Fruit fly (Drosophila melanogaster): ENCODE results near the gene beg.
A peak's percentile ranks its signal among the peaks of the same experiment; 100 is the strongest.

beg gene

dm6 chr3L:17004765-17005414 lies 30.6 kb upstream of the beg start:
- TF ChIP-seq CG8478 (optimal IDR thresholded peaks at IDR 0.05) (no peak), psq (optimal IDR thresholded peaks at IDR 0.05) (no peak), pan (optimal IDR thresholded peaks at IDR 0.05) (no peak), usp (GFP tag; optimal IDR thresholded peaks at IDR 0.05) (no peak), EcR (GFP tag; optimal IDR thresholded peaks at IDR 0.05) (no peak), Dll (optimal IDR thresholded peaks at IDR 0.05) (no peak)

DNA sequence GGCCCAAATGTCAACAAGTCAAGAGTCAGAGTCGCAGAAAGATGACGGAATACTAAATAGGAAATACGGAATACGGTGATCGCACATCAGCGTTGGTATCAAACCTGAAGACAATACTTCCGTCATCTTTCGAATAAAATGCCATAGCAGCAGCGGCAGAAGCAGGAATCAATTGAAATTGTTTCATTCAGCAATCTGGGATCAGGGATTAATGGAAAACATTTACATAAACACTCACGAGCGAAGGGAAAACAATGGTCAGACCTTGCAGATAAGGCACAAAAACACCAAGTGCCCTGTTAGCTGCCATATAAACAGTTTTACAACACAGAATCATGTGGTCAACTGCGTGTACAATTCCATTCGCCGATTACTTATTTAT lies 30.1 kb upstream of the beg start:
- TF ChIP-seq CG8478 (optimal IDR thresholded peaks at IDR 0.05) (no peak), Dll (optimal IDR thresholded peaks at IDR 0.05) (no peak), pan (optimal IDR thresholded peaks at IDR 0.05) (no peak)

DNA sequence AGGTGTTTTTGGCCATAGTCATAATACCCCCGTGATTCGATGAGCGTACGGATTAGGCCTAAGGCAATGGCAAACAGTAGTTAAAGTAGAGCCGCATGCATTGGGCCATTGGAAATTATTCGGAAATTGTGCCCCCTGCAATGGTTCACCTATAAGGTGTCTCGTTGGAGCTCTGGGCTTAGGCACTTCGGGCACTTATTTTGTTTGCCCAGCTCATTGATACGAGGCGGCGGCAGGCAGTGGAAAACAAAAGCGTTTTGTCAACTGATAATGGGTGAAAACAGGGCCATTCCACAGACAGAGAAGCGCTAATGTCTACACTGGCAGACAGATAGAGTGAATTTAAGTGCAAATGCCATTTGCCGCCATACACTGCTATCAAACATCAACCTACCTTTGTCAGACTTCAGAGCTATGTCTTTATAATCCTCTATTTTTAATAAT lies 29.2 kb upstream of the beg start:
- TF ChIP-seq CG8478 (optimal IDR thresholded peaks at IDR 0.05) (no peak), psq (optimal IDR thresholded peaks at IDR 0.05) (no peak), EcR (GFP tag; optimal IDR thresholded peaks at IDR 0.05) (no peak), pan (optimal IDR thresholded peaks at IDR 0.05) (no peak), usp (GFP tag; optimal IDR thresholded peaks at IDR 0.05) (no peak), Dll (optimal IDR thresholded peaks at IDR 0.05) (no peak)

dm6 chr3L:17007041-17007471 lies 28.4 kb upstream of the beg start:
- TF ChIP-seq Dll (optimal IDR thresholded peaks at IDR 0.05) (no peak), pan (optimal IDR thresholded peaks at IDR 0.05) (no peak), EcR (GFP tag; optimal IDR thresholded peaks at IDR 0.05) (no peak), CG8478 (optimal IDR thresholded peaks at IDR 0.05) (no peak), usp (GFP tag; optimal IDR thresholded peaks at IDR 0.05) (no peak), psq (optimal IDR thresholded peaks at IDR 0.05) (no peak)

- TF ChIP-seq usp (GFP tag; optimal IDR thresholded peaks at IDR 0.05) (no peak), psq (optimal IDR thresholded peaks at IDR 0.05) (no peak)
These were observed 28.0 kb upstream of the beg start for dm6 chr3L:17007496-17007895.

DNA sequence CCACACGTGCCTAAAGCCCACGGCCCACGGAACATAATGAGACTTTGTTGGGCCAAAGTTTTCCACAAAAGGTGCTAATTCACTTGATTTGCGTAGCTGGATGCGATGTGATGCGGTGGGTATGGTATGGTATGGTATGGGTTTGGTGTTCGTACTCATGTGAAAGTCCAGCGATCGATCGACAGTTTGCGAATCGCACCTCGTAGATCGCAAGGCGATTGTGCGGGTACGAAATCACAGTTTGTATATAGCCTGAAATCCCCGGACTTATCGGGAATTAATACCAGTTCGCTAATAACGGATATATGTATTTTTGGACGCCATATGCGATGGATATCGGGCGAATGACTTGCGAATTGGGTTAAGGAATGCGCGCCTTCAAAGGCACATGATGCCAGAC lies 27.5 kb upstream of the beg start:
- TF ChIP-seq pan (optimal IDR thresholded peaks at IDR 0.05) (no peak), usp (GFP tag; optimal IDR thresholded peaks at IDR 0.05) (no peak), psq (optimal IDR thresholded peaks at IDR 0.05) (no peak), CG8478 (optimal IDR thresholded peaks at IDR 0.05) (no peak), EcR (GFP tag; optimal IDR thresholded peaks at IDR 0.05) (no peak), Dll (optimal IDR thresholded peaks at IDR 0.05) (no peak)

DNA sequence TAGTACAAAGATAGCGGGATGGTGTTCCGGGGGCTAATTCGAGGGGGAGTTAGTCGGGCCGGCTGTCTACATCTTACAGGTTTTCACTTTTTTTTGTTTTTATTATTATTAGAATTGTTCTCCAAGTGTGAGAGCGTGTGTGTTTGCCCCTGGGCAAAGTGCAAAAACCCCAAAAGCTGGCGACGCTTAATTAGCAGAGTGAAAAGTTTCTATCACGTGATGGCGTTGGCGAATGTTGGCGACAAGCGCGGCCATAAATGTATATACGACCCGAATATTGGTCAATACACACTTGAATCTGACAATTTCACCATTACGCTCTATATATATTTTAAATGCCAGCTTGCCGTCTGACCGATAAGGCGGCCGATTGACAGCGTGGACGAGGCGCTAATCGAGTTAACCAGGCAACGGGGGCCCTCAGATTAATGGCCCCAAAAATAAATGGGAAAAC lies 26.5 kb upstream of the beg start:
- no peak for TF ChIP-seq psq (optimal IDR thresholded peaks at IDR 0.05)
- no peak for TF ChIP-seq EcR (GFP tag; optimal IDR thresholded peaks at IDR 0.05)
- TF ChIP-seq pan (optimal IDR thresholded peaks at IDR 0.05): no peak
- no peak for TF ChIP-seq usp (GFP tag; optimal IDR thresholded peaks at IDR 0.05)
- TF ChIP-seq CG8478 (optimal IDR thresholded peaks at IDR 0.05): no peak
- TF ChIP-seq Dll (optimal IDR thresholded peaks at IDR 0.05): no peak

- TF ChIP-seq pan (optimal IDR thresholded peaks at IDR 0.05): no peak
- no peak for TF ChIP-seq Dll (optimal IDR thresholded peaks at IDR 0.05)
- TF ChIP-seq EcR (GFP tag; optimal IDR thresholded peaks at IDR 0.05): peak in 1 of 2 experiments; percentile 38
- TF ChIP-seq usp (GFP tag; optimal IDR thresholded peaks at IDR 0.05): no peak
- no peak for TF ChIP-seq psq (optimal IDR thresholded peaks at IDR 0.05)
- TF ChIP-seq CG8478 (optimal IDR thresholded peaks at IDR 0.05): peak; percentile 21
These were observed 25.6 kb upstream of the beg start for dm6 chr3L:17009715-17010491.

DNA sequence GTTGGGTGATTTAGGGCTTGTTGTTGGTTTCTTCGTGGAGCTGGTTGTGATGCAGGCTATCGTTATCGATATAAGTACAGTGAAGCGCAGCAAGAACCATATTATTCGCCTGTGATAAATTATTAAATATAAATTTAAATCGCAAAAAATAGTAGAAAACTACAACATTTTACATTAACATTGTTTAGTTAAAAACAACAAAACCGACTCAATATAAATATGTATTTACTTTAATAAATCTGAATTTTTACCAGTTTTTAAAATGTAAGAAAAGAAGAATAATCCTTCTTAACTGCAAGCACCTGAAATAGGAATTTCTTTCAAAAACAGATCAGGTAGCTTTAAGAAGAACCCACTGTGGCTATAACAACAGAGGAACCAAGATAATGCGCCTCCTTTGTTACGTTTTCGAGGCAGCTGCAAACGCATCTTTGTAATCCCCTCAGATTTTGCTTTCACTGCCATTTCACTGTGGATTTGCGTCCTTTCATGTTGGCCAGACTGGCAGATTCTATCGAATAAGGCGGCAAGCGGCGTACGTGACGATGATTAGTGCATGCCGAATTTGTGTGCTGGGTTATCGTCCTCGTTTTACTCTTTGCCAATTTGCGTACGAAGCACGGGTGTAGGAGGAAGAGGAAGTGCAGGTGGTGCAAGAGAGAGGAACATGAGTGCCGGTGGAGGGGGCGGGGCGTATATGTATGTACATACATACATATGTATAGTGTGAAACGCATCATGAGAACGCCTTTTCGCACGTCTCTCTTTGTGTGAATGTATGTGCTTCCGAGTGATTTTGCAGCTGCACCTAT lies 24.8 kb upstream of the beg start:
- TF ChIP-seq EcR (GFP tag; optimal IDR thresholded peaks at IDR 0.05) (no peak), CG8478 (optimal IDR thresholded peaks at IDR 0.05) (peak; percentile 24)

dm6 chr3L:17011351-17012016 lies 24.0 kb upstream of the beg start:
- TF ChIP-seq EcR (GFP tag; optimal IDR thresholded peaks at IDR 0.05): no peak
- TF ChIP-seq psq (optimal IDR thresholded peaks at IDR 0.05): no peak
- no peak for TF ChIP-seq usp (GFP tag; optimal IDR thresholded peaks at IDR 0.05)
- TF ChIP-seq Dll (optimal IDR thresholded peaks at IDR 0.05): no peak
- TF ChIP-seq CG8478 (optimal IDR thresholded peaks at IDR 0.05): peak; percentile 43

DNA sequence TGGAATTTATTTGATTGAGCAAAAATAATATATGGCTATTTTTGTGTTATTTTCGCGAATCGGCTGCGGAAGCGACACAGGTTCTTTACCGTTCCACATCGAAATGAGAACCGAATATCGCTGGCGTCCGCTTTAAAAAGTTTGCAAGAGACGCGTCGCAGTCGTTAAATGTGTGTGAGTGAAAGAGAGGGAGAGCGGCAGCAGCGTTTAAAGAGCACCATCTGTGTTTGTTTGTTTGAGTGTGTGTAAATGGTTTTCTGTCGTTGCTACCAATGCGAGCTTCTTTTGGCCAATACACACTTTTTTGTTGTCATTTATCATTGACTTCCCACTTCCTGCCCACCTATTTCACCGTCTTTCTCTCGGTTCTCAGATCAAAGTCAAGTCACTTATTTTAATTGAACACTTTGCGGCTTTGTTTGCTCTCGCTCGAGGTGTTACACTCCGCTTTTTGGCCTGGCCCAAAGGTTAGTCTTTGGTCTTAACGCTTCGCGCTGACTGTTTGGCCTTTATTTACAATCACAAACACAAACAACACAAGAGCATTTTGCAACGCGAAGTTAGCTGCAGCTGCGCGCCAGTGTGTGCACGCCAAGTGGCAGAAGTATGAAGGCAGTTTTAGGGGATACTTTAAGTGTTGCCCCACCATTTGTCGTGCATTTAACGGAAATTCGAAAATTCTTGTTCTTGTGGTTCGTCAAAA lies 23.3 kb upstream of the beg start, which contains the start of gene CG3764:
CG3764 (minus strand) TSS at position 549 of the 703 bp plus-strand sequence.
- no peak for TF ChIP-seq psq (optimal IDR thresholded peaks at IDR 0.05)
- TF ChIP-seq Dll (optimal IDR thresholded peaks at IDR 0.05): peak; percentile 74
